Fruit fly (Drosophila melanogaster) whole organism, embryonic: Measurements from ENCODE around the gene vari.
A peak's percentile ranks its signal among the peaks of the same experiment; 100 is the strongest.

Source experiments
- CG10321 ChIP-seq: fragments of 200-800 bp; sonication (Bioruptor generic); IDR thresholded peaks from 2 replicates; pipeline ENCODE4 v1.3.6; 2022; ENCODE audit warnings: missing biosample characterization, missing genetic modification characterization
- CG10543 ChIP-seq: fragments of 200-800 bp; sonication (Bioruptor generic); optimal IDR thresholded peaks from 3 replicates; lab custom pipeline; 2017; ENCODE audit warnings: missing biosample characterization, mild to moderate bottlenecking, missing genetic modification characterization, moderate library complexity
- CG10654 ChIP-seq: fragments of 200-800 bp; sonication (Bioruptor generic); optimal IDR thresholded peaks from 2 replicates; lab custom pipeline; 2016; ENCODE audit warnings: missing biosample characterization, missing genetic modification characterization
- CG11398 ChIP-seq: fragments of 200-800 bp; sonication (Bioruptor generic); optimal IDR thresholded peaks from 2 replicates; lab custom pipeline; 2016; ENCODE audit warnings: missing biosample characterization, missing genetic modification characterization
- CG12155 ChIP-seq: fragments of 200-800 bp; sonication (Bioruptor generic); optimal IDR thresholded peaks from 3 replicates; lab custom pipeline; 2016; ENCODE audit warnings: missing biosample characterization, missing genetic modification characterization
- CG12219 ChIP-seq: fragments of 200-800 bp; sonication (Bioruptor generic); optimal IDR thresholded peaks from 3 replicates; lab custom pipeline; 2018; ENCODE audit warnings: missing biosample characterization, mild to moderate bottlenecking, missing genetic modification characterization
- CG1233 ChIP-seq: fragments of 200-800 bp; sonication (Bioruptor generic); optimal IDR thresholded peaks from 4 replicates; lab custom pipeline; 2018; ENCODE audit warnings: missing biosample characterization, mild to moderate bottlenecking, missing genetic modification characterization
- CG12659 ChIP-seq: fragments of 200-800 bp; sonication (Bioruptor generic); optimal IDR thresholded peaks from 3 replicates; lab custom pipeline; 2017; ENCODE audit warnings: mild to moderate bottlenecking, missing biosample characterization, missing genetic modification reagents, missing genetic modification characterization
- CG14710 ChIP-seq: fragments of 200-800 bp; sonication (Bioruptor generic); optimal IDR thresholded peaks from 3 replicates; lab custom pipeline; 2019; ENCODE audit warnings: missing biosample characterization, mild to moderate bottlenecking, missing genetic modification characterization, moderate library complexity
- CG14965 ChIP-seq: fragments of 200-800 bp; sonication (Bioruptor generic); optimal IDR thresholded peaks from 2 replicates; lab custom pipeline; 2016; ENCODE audit warnings: missing biosample characterization, missing genetic modification characterization, borderline replicate concordance
- CG17186 ChIP-seq: fragments of 200-800 bp; sonication (Bioruptor generic); optimal IDR thresholded peaks from 3 replicates; lab custom pipeline; 2017; ENCODE audit warnings: missing biosample characterization, missing genetic modification reagents, missing genetic modification characterization
- CG17328 ChIP-seq: fragments of 200-800 bp; sonication (Bioruptor generic); IDR thresholded peaks from 2 replicates; pipeline ENCODE4 v1.3.6; 2022; ENCODE audit warnings: missing biosample characterization, missing genetic modification characterization
- CG17829 ChIP-seq: fragments of 200-800 bp; optimal IDR thresholded peaks from 2 replicates; lab custom pipeline; 2019; ENCODE audit warnings: missing biosample characterization, mild to moderate bottlenecking, missing genetic modification characterization, moderate library complexity
- CG17912 ChIP-seq: fragments of 200-800 bp; sonication (Bioruptor generic); optimal IDR thresholded peaks from 2 replicates; lab custom pipeline; 2018; ENCODE audit warnings: missing biosample characterization, mild to moderate bottlenecking, missing genetic modification characterization
- CG18262 ChIP-seq: fragments of 200-800 bp; optimal IDR thresholded peaks from 3 replicates; lab custom pipeline; 2019; ENCODE audit warnings: missing biosample characterization, mild to moderate bottlenecking, missing genetic modification characterization, moderate library complexity
- CG18599 ChIP-seq: fragments of 200-800 bp; sonication (Bioruptor generic); optimal IDR thresholded peaks from 3 replicates; lab custom pipeline; 2017; ENCODE audit warnings: missing biosample characterization, missing genetic modification characterization, mild to moderate bottlenecking, moderate library complexity, missing genetic modification reagents
- CG30020 ChIP-seq: fragments of 200-800 bp; optimal IDR thresholded peaks from 2 replicates; lab custom pipeline; 2019; ENCODE audit warnings: missing biosample characterization, mild to moderate bottlenecking, missing genetic modification characterization, moderate library complexity
- CG31388 ChIP-seq: fragments of 200-800 bp; sonication (Bioruptor generic); optimal IDR thresholded peaks from 2 replicates; lab custom pipeline; 2016; ENCODE audit warnings: missing biosample characterization, missing genetic modification characterization
- CG3281 ChIP-seq: fragments of 200-800 bp; sonication (Bioruptor generic); optimal IDR thresholded peaks from 3 replicates; lab custom pipeline; 2017; ENCODE audit warnings: missing biosample characterization, mild to moderate bottlenecking, missing genetic modification characterization
- CG33213 ChIP-seq: fragments of 200-800 bp; sonication (Bioruptor generic); optimal IDR thresholded peaks from 3 replicates; lab custom pipeline; 2016; ENCODE audit warnings: missing biosample characterization, missing genetic modification characterization
- CG4328 ChIP-seq: fragments of 200-800 bp; sonication (Bioruptor generic); optimal IDR thresholded peaks from 3 replicates; lab custom pipeline; 2017; ENCODE audit warnings: missing biosample characterization, missing genetic modification reagents, missing genetic modification characterization
- CG43689 ChIP-seq: fragments of 200-800 bp; sonication (Bioruptor generic); IDR thresholded peaks from 2 replicates; pipeline ENCODE4 v1.3.6; 2022; ENCODE audit warnings: missing biosample characterization, missing genetic modification characterization
- CG4854 ChIP-seq: fragments of 200-800 bp; sonication (Bioruptor generic); optimal IDR thresholded peaks from 2 replicates; lab custom pipeline; 2016; ENCODE audit warnings: missing biosample characterization, missing genetic modification characterization, inconsistent platforms
- CG6689 ChIP-seq: fragments of 200-800 bp; sonication (Bioruptor generic); IDR thresholded peaks from 2 replicates; pipeline ENCODE4 v1.3.6; 2022; ENCODE audit warnings: missing biosample characterization, missing genetic modification characterization
- CG6791 ChIP-seq: fragments of 200-800 bp; sonication (Bioruptor generic); IDR thresholded peaks from 3 replicates; pipeline ENCODE4 v1.3.6; 2022; ENCODE audit warnings: missing biosample characterization, missing genetic modification characterization; ENCODE audit not compliant: partially characterized antibody
- CG9876 ChIP-seq: fragments of 200-800 bp; sonication (Bioruptor generic); optimal IDR thresholded peaks from 2 replicates; lab custom pipeline; 2016; ENCODE audit warnings: missing biosample characterization, missing genetic modification characterization
- Doc3 ChIP-seq: fragments of 200-800 bp; sonication (Bioruptor generic); IDR thresholded peaks from 3 replicates; pipeline ENCODE4 v1.3.6; 2022; ENCODE audit warnings: missing biosample characterization, missing genetic modification characterization; ENCODE audit not compliant: partially characterized antibody
- Elba2 ChIP-seq: fragments of 200-800 bp; sonication (Bioruptor generic); optimal IDR thresholded peaks from 3 replicates; lab custom pipeline; 2016; ENCODE audit warnings: missing biosample characterization, missing genetic modification characterization
- Fer1 ChIP-seq: fragments of 200-800 bp; sonication (Bioruptor generic); optimal IDR thresholded peaks from 2 replicates; lab custom pipeline; 2017; ENCODE audit warnings: missing biosample characterization, mild to moderate bottlenecking, missing genetic modification characterization
- HHEX ChIP-seq: fragments of 200-800 bp; sonication (Bioruptor generic); optimal IDR thresholded peaks from 3 replicates; lab custom pipeline; 2017; ENCODE audit warnings: missing biosample characterization, mild to moderate bottlenecking, missing genetic modification characterization, missing genetic modification reagents
- Lhr ChIP-seq: fragments of 200-800 bp; sonication (Bioruptor generic); optimal IDR thresholded peaks from 3 replicates; lab custom pipeline; 2017; ENCODE audit warnings: mild to moderate bottlenecking, missing biosample characterization, missing genetic modification reagents, missing genetic modification characterization
- Myb ChIP-seq: fragments of 200-800 bp; sonication (Bioruptor generic); optimal IDR thresholded peaks from 2 replicates; lab custom pipeline; 2016; ENCODE audit warnings: missing biosample characterization, missing genetic modification characterization
- Ravus ChIP-seq: fragments of 200-800 bp; sonication (Bioruptor generic); IDR thresholded peaks from 2 replicates; pipeline ENCODE4 v1.3.6; 2022; ENCODE audit warnings: missing biosample characterization, missing genetic modification characterization
- Rx ChIP-seq: fragments of 200-800 bp; sonication (Bioruptor generic); IDR thresholded peaks from 2 replicates; pipeline ENCODE4 v1.3.6; 2022; ENCODE audit warnings: missing biosample characterization, missing genetic modification characterization
- Sin3A ChIP-seq: fragments of >200 bp; optimal IDR thresholded peaks from 2 replicates; lab custom pipeline; 2018
- TFAM ChIP-seq: fragments of 200-800 bp; sonication (Bioruptor generic); optimal IDR thresholded peaks from 2 replicates; lab custom pipeline; 2017; ENCODE audit warnings: missing biosample characterization, missing genetic modification characterization, inconsistent platforms
- bab2 ChIP-seq: fragments of 200-800 bp; sonication (Bioruptor generic); optimal IDR thresholded peaks from 2 replicates; lab custom pipeline; 2016; ENCODE audit warnings: missing biosample characterization, missing genetic modification characterization
- bigmax ChIP-seq: fragments of 200-800 bp; sonication (Bioruptor generic); optimal IDR thresholded peaks from 2 replicates; lab custom pipeline; 2018; ENCODE audit warnings: missing biosample characterization, mild to moderate bottlenecking, missing genetic modification characterization
- bowl ChIP-seq: fragments of 200-800 bp; sonication (Bioruptor generic); IDR thresholded peaks from 2 replicates; pipeline ENCODE4 v1.3.6; 2022; ENCODE audit warnings: missing biosample characterization, missing genetic modification characterization
- caup ChIP-seq: fragments of 200-800 bp; sonication (Bioruptor generic); optimal IDR thresholded peaks from 3 replicates; lab custom pipeline; 2017; ENCODE audit warnings: missing biosample characterization, mild to moderate bottlenecking, missing genetic modification characterization, moderate library complexity; ENCODE audit not compliant: severe bottlenecking
- chm ChIP-seq: fragments of 200-800 bp; sonication (Bioruptor generic); IDR thresholded peaks from 2 replicates; pipeline ENCODE4 v1.3.6; 2022; ENCODE audit warnings: missing biosample characterization, missing genetic modification characterization
- corto ChIP-seq: fragments of 200-800 bp; sonication (Bioruptor generic); optimal IDR thresholded peaks from 2 replicates; lab custom pipeline; 2016; ENCODE audit warnings: missing biosample characterization, mild to moderate bottlenecking, missing genetic modification characterization, moderate library complexity
- ftz-f1 ChIP-seq: fragments of 200-800 bp; sonication (Bioruptor generic); optimal IDR thresholded peaks from 2 replicates; lab custom pipeline; 2016; ENCODE audit warnings: missing biosample characterization, missing genetic modification characterization
- ham ChIP-seq: fragments of 200-800 bp; sonication (Bioruptor generic); IDR thresholded peaks from 2 replicates; pipeline ENCODE4 v1.3.6; 2022; ENCODE audit warnings: missing biosample characterization, missing genetic modification characterization
- hkb ChIP-seq, 2 experiments: fragments of 200-800 bp in 1 of 2; fragments of >200 bp in 1 of 2; sonication (Bioruptor generic) in 1 of 2; IDR thresholded peaks in 1 of 2; optimal IDR thresholded peaks in 1 of 2; 2 replicates each; pipeline versions ENCODE4 v1.3.6 to Lab custom; 2017 to 2022; ENCODE audit warnings: missing biosample characterization in 1 of 2, missing genetic modification characterization in 1 of 2
- inv ChIP-seq: fragments of 200-800 bp; sonication (Bioruptor generic); IDR thresholded peaks from 2 replicates; pipeline ENCODE4 v1.3.6; 2022; ENCODE audit warnings: missing biosample characterization, missing genetic modification characterization; ENCODE audit not compliant: partially characterized antibody
- ken ChIP-seq: fragments of 200-800 bp; sonication (Bioruptor generic); IDR thresholded peaks from 3 replicates; pipeline ENCODE4 v1.3.6; 2022; ENCODE audit warnings: missing biosample characterization, missing genetic modification characterization
- nau ChIP-seq: fragments of 200-800 bp; sonication (Bioruptor generic); optimal IDR thresholded peaks from 3 replicates; lab custom pipeline; 2017; ENCODE audit warnings: missing biosample characterization, mild to moderate bottlenecking, missing genetic modification characterization, missing genetic modification reagents
- row ChIP-seq: fragments of 200-800 bp; sonication (Bioruptor generic); IDR thresholded peaks from 3 replicates; pipeline ENCODE4 v1.3.6; 2022; ENCODE audit warnings: missing biosample characterization, missing genetic modification characterization

vari gene

DNA sequence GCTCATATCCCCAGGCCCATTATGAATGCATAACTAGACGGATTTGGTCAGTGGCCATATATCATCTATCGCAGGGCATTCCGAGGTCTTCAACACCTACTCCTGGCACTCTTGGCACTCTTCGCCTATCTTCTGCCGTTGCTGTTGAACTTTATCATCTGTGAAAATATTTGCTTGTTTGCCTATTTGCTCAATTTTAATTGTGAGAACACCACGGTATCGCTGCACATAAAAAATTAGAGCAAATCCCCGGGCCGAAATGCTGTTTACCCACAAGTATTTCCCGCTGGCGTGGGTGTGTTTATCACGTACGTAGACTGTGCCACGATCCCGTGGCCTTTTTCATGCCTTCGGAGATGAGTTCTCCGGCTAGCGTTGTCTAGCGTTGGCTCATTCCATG is 16.1 kb downstream of the vari start (continued):
- TF ChIP-seq CG12659 (GFP tag; lab: Kevin White, UChicago) (peak; percentile 52), CG31388 (no peak), Ravus (no peak), CG12155 (GFP tag; lab: Kevin White, UChicago) (no peak), Myb (GFP tag; lab: Kevin White, UChicago) (peak; percentile 4), CG33213 (GFP tag; lab: Kevin White, UChicago) (peak; percentile 61), inv (no peak), CG1233 (GFP tag; lab: Kevin White, UChicago) (peak; percentile 78), bigmax (GFP tag; lab: Kevin White, UChicago) (peak; percentile 56), CG11398 (GFP tag; lab: Kevin White, UChicago) (peak; percentile 75), CG14965 (GFP tag; lab: Kevin White, UChicago) (peak; percentile 59), caup (GFP tag; lab: Kevin White, UChicago) (peak; percentile 73), CG14710 (tag; lab: Kevin White, UChicago) (peak; percentile 56), CG12219 (GFP tag; lab: Kevin White, UChicago) (peak; percentile 51), CG6791 (GFP tag; lab: Robert Waterston, UW) (no peak), TFAM (GFP tag; lab: Kevin White, UChicago) (peak; percentile 29), Rx (0 out of 2 replicates have a peak, but pooled peaks have one; percentile 20), CG17186 (no peak), CG3281 (GFP tag; lab: Kevin White, UChicago) (peak; percentile 70), CG10654 (GFP tag; lab: Kevin White, UChicago) (peak; percentile 32), ftz-f1 (GFP tag; lab: Kevin White, UChicago) (no peak), CG4854 (peak; percentile 59), CG10321 (GFP tag; lab: Robert Waterston, UW) (no peak), HHEX (GFP tag; lab: Kevin White, UChicago) (peak; percentile 71), CG30020 (tag; lab: Kevin White, UChicago) (no peak), CG9876 (no peak), bowl (GFP tag; lab: Robert Waterston, UW) (no peak), CG18599 (GFP tag; lab: Kevin White, UChicago) (peak; percentile 87), nau (GFP tag; lab: Kevin White, UChicago) (peak; percentile 69), chm (GFP tag; lab: Robert Waterston, UW) (peak; percentile 81; the same call in 1 of the 2 replicates), ken (GFP tag; lab: Robert Waterston, UW) (peak; percentile 69; the same call in 2 of the 3 replicates), CG43689 (no peak), CG4328 (GFP tag; lab: Kevin White, UChicago) (peak; percentile 44), CG10543 (peak; percentile 81), CG17328 (peak; percentile 59), CG17829 (tag; lab: Kevin White, UChicago) (peak; percentile 4), ham (GFP tag; lab: Robert Waterston, UW) (peak; percentile 24; the same call in 1 of the 2 replicates), CG17912 (GFP tag; lab: Kevin White, UChicago) (peak; percentile 51), CG6689 (peak; percentile 33; the same call in 1 of the 2 replicates), row (GFP tag; lab: Robert Waterston, UW) (peak; percentile 9; the same call in 1 of the 3 replicates), hkb (optimal IDR thresholded peaks at IDR 0.05; lab: Kevin White, UChicago) (no peak), hkb (GFP tag; IDR thresholded peaks at IDR 0.05; lab: Robert Waterston, UW) (peak; percentile 67), Sin3A (no peak), bab2 (peak; percentile 59), Lhr (GFP tag; lab: Kevin White, UChicago) (peak; percentile 35), CG18262 (tag; lab: Kevin White, UChicago) (peak; percentile 59), corto (GFP tag; lab: Kevin White, UChicago) (no peak), Fer1 (GFP tag; lab: Kevin White, UChicago) (peak; percentile 75), Doc3 (GFP tag; lab: Robert Waterston, UW) (no peak), Elba2 (GFP tag; lab: Kevin White, UChicago) (no peak)
